Worm (Caenorhabditis elegans): ENCODE measurements around the gene srz-96.
A peak's percentile ranks its signal among the peaks of the same experiment; 100 is the strongest.

srz-96 gene

DNA sequence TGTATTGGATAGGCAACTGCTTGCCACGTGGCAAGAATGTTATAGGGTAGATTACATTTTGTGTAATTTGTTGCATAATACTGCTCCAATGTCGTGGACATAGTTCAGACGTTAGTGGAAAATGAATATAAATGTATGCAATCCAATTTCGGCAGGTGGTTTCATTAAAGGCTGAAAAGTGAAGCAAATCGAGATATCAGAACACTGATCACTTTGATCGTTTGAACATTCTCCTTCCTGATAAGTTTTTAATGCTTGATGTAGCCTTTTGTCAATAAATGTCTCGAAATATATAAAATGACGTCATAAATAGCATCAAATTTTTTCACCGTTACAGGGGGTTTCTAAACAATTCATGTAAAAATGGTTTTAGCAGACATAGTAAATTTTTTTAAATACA, 21.3 kb downstream of the srz-96 start, which contains the start of gene srh-109:
Gene srh-109, minus strand, starts transcription at position 101 of the 400 bp plus-strand sequence.
- TF ChIP-seq hlh-1 (tag; optimal IDR thresholded peaks at IDR 0.05) (no peak), zip-8 (tag; optimal IDR thresholded peaks at IDR 0.05) (peak; percentile 58), pha-4 (tag; optimal IDR thresholded peaks at IDR 0.05) (no peak), sem-2 (GFP tag; optimal IDR thresholded peaks at IDR 0.05) (no peak)

DNA sequence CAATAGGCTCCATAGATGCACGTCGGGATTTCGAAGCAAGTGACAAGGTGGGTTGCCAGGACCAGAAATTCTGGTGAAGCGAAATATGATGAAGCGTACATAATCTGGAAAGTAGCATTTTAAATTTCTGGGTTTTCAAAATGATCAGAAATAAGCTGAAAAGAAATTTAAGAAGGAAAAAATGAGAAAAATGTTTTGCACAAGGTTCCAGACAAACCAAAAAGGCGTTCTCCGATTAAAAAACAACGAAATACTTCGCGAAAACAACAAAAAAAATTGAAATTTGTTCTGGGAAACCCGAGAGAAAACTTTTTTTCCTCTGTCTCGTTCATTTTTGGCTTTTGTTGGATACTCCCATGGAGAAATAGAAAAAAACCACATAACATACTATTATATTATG, 24.3 kb downstream of the srz-96 start, which contains the start of gene srh-252:
Gene srh-252, minus strand, starts transcription at position 101 of the 400 bp plus-strand sequence.
- no peak for TF ChIP-seq elt-3 (tag; optimal IDR thresholded peaks at IDR 0.05)
- no peak for TF ChIP-seq flh-1 (GFP tag; optimal IDR thresholded peaks at IDR 0.05)
- no peak for TF ChIP-seq nhr-2 (tag; optimal IDR thresholded peaks at IDR 0.05)
- TF ChIP-seq tbx-8 (GFP tag; optimal IDR thresholded peaks at IDR 0.05): no peak
- no peak for TF ChIP-seq unc-62 (GFP tag; optimal IDR thresholded peaks at IDR 0.05)
- TF ChIP-seq elt-1 (tag; optimal IDR thresholded peaks at IDR 0.05; ENCODE audit: borderline replicate concordance, insufficient read depth): no peak
- TF ChIP-seq blmp-1 (tag; optimal IDR thresholded peaks at IDR 0.05): no peak

- TF ChIP-seq drap-1 (GFP tag; optimal IDR thresholded peaks at IDR 0.05) (no peak), lsy-2 (tag; optimal IDR thresholded peaks at IDR 0.05) (no peak), M03D4.4 (tag; optimal IDR thresholded peaks at IDR 0.05) (no peak), unc-120 (tag; optimal IDR thresholded peaks at IDR 0.05; ENCODE audit: poor library complexity, severe bottlenecking) (no peak), ceh-43 (GFP tag; optimal IDR thresholded peaks at IDR 0.05) (no peak), blmp-1 (tag; optimal IDR thresholded peaks at IDR 0.05) (no peak), ceh-39 (tag; optimal IDR thresholded peaks at IDR 0.05) (no peak), nhr-12 (tag; optimal IDR thresholded peaks at IDR 0.05) (no peak), snpc-4 (tag; optimal IDR thresholded peaks at IDR 0.05) (no peak), elt-3 (tag; optimal IDR thresholded peaks at IDR 0.05) (no peak), ces-1 (GFP tag; optimal IDR thresholded peaks at IDR 0.05) (no peak), nhr-237 (tag; optimal IDR thresholded peaks at IDR 0.05) (no peak)
Observed at ce11 chrV:17225389-17225788, 26.4 kb downstream of the srz-96 start, which contains the start of gene scl-25. TSS of gene scl-25 (plus strand) at chrV:17225689.

DNA sequence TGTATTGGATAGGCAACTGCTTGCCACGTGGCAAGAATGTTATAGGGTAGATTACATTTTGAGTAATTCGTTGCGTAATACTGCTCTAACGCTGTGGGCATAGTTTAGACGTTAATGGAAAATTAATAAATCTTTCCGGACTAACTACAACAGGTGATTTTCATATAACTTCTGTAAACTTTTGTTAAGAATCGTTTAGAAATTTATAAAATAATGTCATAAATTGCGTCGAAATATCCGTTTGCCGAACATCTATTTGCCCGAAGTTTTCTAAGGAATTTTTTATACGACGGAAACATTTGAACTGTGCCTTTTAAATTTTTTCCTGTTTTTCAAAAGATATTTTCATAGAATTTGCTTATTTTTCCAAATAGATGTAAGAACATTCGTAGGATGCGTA, 27.1 kb downstream of the srz-96 start, which contains the start of gene srh-112:
Gene srh-112, minus strand, starts transcription at position 101 of the 400 bp plus-strand sequence.
- TF ChIP-seq flh-1 (GFP tag; optimal IDR thresholded peaks at IDR 0.05) (no peak), pha-4 (tag; optimal IDR thresholded peaks at IDR 0.05) (no peak), sem-2 (GFP tag; optimal IDR thresholded peaks at IDR 0.05) (no peak), ceh-83 (GFP tag; optimal IDR thresholded peaks at IDR 0.05) (no peak), ces-1 (GFP tag; optimal IDR thresholded peaks at IDR 0.05) (no peak), hlh-1 (tag; optimal IDR thresholded peaks at IDR 0.05) (no peak), M03D4.4 (tag; optimal IDR thresholded peaks at IDR 0.05) (no peak), elt-3 (tag; optimal IDR thresholded peaks at IDR 0.05) (no peak), unc-39 (tag; optimal IDR thresholded peaks at IDR 0.05) (no peak), unc-120 (tag; optimal IDR thresholded peaks at IDR 0.05; ENCODE audit: poor library complexity, severe bottlenecking) (no peak), nhr-76 (tag; optimal IDR thresholded peaks at IDR 0.05) (no peak), nhr-237 (tag; optimal IDR thresholded peaks at IDR 0.05) (no peak), nhr-28 (tag; optimal IDR thresholded peaks at IDR 0.05) (no peak), lin-13 (tag; optimal IDR thresholded peaks at IDR 0.05) (no peak), ceh-43 (GFP tag; optimal IDR thresholded peaks at IDR 0.05) (no peak)

ce11 chrV:17232403-17232802, 33.4 kb downstream of the srz-96 start:
- TF ChIP-seq lin-32 (GFP tag; optimal IDR thresholded peaks at IDR 0.05) (no peak), pha-4 (tag; optimal IDR thresholded peaks at IDR 0.05) (no peak), lsy-2 (tag; optimal IDR thresholded peaks at IDR 0.05) (no peak)

DNA sequence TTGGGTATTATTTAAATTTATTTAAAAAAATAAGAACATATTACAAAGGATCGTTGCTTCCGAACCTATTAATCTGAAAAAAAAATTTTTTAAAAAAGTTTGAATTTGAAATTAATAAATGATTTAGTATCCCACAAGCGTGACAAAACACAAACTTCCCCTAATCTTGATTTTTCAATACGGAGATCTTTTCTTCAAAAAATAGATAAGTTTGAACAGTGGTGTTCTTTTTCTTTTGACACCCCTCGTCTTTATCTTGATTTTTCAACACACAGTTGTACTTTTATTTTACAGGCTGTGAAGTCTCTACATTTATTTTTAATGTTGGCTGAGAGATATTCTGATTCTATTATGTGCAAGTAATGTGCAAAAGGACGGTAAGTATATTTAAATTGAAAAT, 37.3 kb downstream of the srz-96 start, which contains the start of gene T19C9.10:
Gene T19C9.10, plus strand, starts transcription at position 248 of the 400 bp plus-strand sequence.
- TF ChIP-seq nhr-76 (tag; optimal IDR thresholded peaks at IDR 0.05): no peak
- peak; percentile 61 for TF ChIP-seq elt-1 (tag; optimal IDR thresholded peaks at IDR 0.05; ENCODE audit: borderline replicate concordance, insufficient read depth)
- no peak for TF ChIP-seq nhr-237 (tag; optimal IDR thresholded peaks at IDR 0.05)
- TF ChIP-seq mab-5 (tag; optimal IDR thresholded peaks at IDR 0.05): no peak

DNA sequence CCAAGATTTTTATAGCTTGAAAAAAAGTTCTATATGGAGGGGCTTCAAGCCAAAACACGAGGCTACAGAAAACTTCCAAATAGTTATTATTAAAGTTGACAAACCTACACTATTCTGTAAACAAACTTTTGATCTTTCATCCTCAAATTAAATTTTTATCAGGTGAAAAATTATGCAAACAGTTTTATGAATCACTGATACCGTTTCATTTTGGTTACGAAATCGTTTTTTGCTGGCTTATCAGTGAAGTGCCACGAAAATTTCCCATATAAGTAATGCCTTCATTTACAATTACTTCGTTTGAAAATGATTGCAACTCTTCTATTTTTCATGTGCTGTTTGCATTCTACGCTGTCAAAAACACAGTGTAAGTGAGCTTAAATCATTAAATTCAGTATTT, 39.8 kb downstream of the srz-96 start, which contains the start of gene T19C9.8:
Gene T19C9.8, plus strand, starts transcription at position 299 of the 400 bp plus-strand sequence.
- TF ChIP-seq ham-2 (GFP tag; optimal IDR thresholded peaks at IDR 0.05): no peak
- no peak for TF ChIP-seq flh-1 (GFP tag; optimal IDR thresholded peaks at IDR 0.05)
- TF ChIP-seq ceh-43 (GFP tag; optimal IDR thresholded peaks at IDR 0.05): no peak
- TF ChIP-seq ceh-83 (GFP tag; optimal IDR thresholded peaks at IDR 0.05): no peak
- no peak for TF ChIP-seq sptf-1 (tag; optimal IDR thresholded peaks at IDR 0.05)
- TF ChIP-seq unc-39 (tag; optimal IDR thresholded peaks at IDR 0.05): no peak
- TF ChIP-seq nhr-76 (tag; optimal IDR thresholded peaks at IDR 0.05): no peak
- TF ChIP-seq bed-3 (GFP tag; optimal IDR thresholded peaks at IDR 0.05): no peak
- no peak for TF ChIP-seq sem-2 (GFP tag; optimal IDR thresholded peaks at IDR 0.05)
- no peak for TF ChIP-seq nhr-2 (tag; optimal IDR thresholded peaks at IDR 0.05)
- TF ChIP-seq hlh-1 (tag; optimal IDR thresholded peaks at IDR 0.05): no peak
- TF ChIP-seq nhr-237 (tag; optimal IDR thresholded peaks at IDR 0.05): no peak
- TF ChIP-seq cnd-1 (tag; optimal IDR thresholded peaks at IDR 0.05): no peak
- TF ChIP-seq unc-120 (tag; optimal IDR thresholded peaks at IDR 0.05; ENCODE audit: poor library complexity, severe bottlenecking): no peak
- TF ChIP-seq elt-3 (tag; optimal IDR thresholded peaks at IDR 0.05): no peak
- no peak for TF ChIP-seq ces-1 (GFP tag; optimal IDR thresholded peaks at IDR 0.05)
- TF ChIP-seq elt-1 (tag; optimal IDR thresholded peaks at IDR 0.05; ENCODE audit: borderline replicate concordance, insufficient read depth): no peak
